Worm (Caenorhabditis elegans): Measurements from ENCODE around the gene smrc-1.

DNA sequence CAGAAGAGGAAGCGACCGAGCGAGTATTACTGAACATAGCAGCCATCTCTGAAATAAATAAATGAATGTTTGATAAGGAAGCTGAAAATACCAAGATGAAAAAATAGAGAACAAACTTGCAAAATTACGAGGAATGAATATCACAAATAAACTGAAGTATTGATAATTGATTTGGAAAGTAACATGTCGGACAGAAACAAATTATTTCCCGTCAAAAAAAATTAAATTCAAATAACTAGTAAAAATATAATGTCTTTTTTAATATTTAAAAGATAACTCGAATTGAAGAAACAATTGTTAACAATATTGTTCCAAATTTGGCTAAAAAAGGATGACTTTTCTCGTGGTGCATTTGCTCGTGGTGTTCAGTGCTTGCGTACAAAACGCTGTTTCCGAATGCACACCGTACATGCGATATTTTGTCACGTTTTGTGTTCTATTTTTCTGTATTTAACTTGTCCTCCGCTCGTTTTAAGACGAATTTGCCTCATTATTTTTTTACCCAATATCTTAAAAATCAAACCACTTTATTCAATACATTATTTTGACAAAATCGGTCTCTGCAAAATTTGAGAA is 48.8 kb upstream of the smrc-1 start, which contains the start of gene rpn-13:
- no peak for TF ChIP-seq dao-5 (tag; optimal IDR thresholded peaks at IDR 0.05)
- TF ChIP-seq him-1 (tag; optimal IDR thresholded peaks at IDR 0.05): peak; percentile 29
- TF ChIP-seq W03F9.2 (tag; optimal IDR thresholded peaks at IDR 0.05): peak; percentile 1
